Fruit fly (Drosophila melanogaster) whole organism, embryonic: ENCODE results near the gene comm.

ENCODE experiments used
- Adf1 ChIP-seq: fragments of 200-800 bp; sonication (Bioruptor generic); IDR thresholded peaks from 2 replicates; pipeline ENCODE4 v1.3.6; 2022; ENCODE audit warnings: missing biosample characterization, missing genetic modification characterization
- Atf6 ChIP-seq: fragments of 200-800 bp; sonication (Bioruptor generic); IDR thresholded peaks from 2 replicates; pipeline ENCODE4 v1.3.6; 2022; ENCODE audit warnings: missing biosample characterization, missing genetic modification characterization
- Blimp-1 ChIP-seq: fragments of 200-800 bp; sonication (Bioruptor generic); optimal IDR thresholded peaks from 3 replicates; lab custom pipeline; 2018; ENCODE audit warnings: missing biosample characterization, missing genetic modification characterization, mild to moderate bottlenecking, moderate library complexity, missing genetic modification reagents
- CG15269 ChIP-seq: fragments of 200-800 bp; sonication (Bioruptor generic); optimal IDR thresholded peaks from 2 replicates; lab custom pipeline; 2018; ENCODE audit warnings: missing biosample characterization, mild to moderate bottlenecking, missing genetic modification characterization, moderate library complexity
- CG1529 ChIP-seq: fragments of 200-800 bp; sonication (Bioruptor generic); optimal IDR thresholded peaks from 3 replicates; lab custom pipeline; 2018; ENCODE audit warnings: missing biosample characterization, missing genetic modification characterization
- CG15696 ChIP-seq: fragments of 200-800 bp; sonication (Bioruptor generic); optimal IDR thresholded peaks from 2 replicates; lab custom pipeline; 2019; ENCODE audit warnings: missing biosample characterization, mild to moderate bottlenecking, missing genetic modification characterization, moderate library complexity
- CG18599 ChIP-seq: fragments of 200-800 bp; sonication (Bioruptor generic); optimal IDR thresholded peaks from 3 replicates; lab custom pipeline; 2017; ENCODE audit warnings: missing biosample characterization, missing genetic modification characterization, mild to moderate bottlenecking, moderate library complexity, missing genetic modification reagents
- CG2199 ChIP-seq: fragments of 200-800 bp; sonication (Bioruptor generic); IDR thresholded peaks from 3 replicates; pipeline ENCODE4 v1.3.6; 2022; ENCODE audit warnings: missing biosample characterization, missing genetic modification characterization
- CG2678 ChIP-seq: fragments of 200-800 bp; sonication (Bioruptor generic); optimal IDR thresholded peaks from 3 replicates; lab custom pipeline; 2019; ENCODE audit warnings: missing biosample characterization, mild to moderate bottlenecking, missing genetic modification characterization, moderate library complexity
- CG2712 ChIP-seq: fragments of 200-800 bp; optimal IDR thresholded peaks from 3 replicates; lab custom pipeline; 2019; ENCODE audit warnings: missing biosample characterization, mild to moderate bottlenecking, missing genetic modification characterization, moderate library complexity
- CG31365 ChIP-seq: fragments of 200-800 bp; sonication (Bioruptor generic); optimal IDR thresholded peaks from 2 replicates; lab custom pipeline; 2018; ENCODE audit warnings: missing biosample characterization, mild to moderate bottlenecking, missing genetic modification characterization
- CG33213 ChIP-seq: fragments of 200-800 bp; sonication (Bioruptor generic); optimal IDR thresholded peaks from 3 replicates; lab custom pipeline; 2016; ENCODE audit warnings: missing biosample characterization, missing genetic modification characterization
- CG4360 ChIP-seq: fragments of 200-800 bp; sonication (Bioruptor generic); IDR thresholded peaks from 2 replicates; pipeline ENCODE4 v1.3.6; 2022; ENCODE audit warnings: missing biosample characterization, missing genetic modification characterization
- CG6654 ChIP-seq: fragments of 200-800 bp; sonication (Bioruptor generic); optimal IDR thresholded peaks from 2 replicates; lab custom pipeline; 2017; ENCODE audit warnings: missing biosample characterization, mild to moderate bottlenecking, missing genetic modification characterization
- CG7271 ChIP-seq: fragments of 200-800 bp; sonication (Bioruptor generic); optimal IDR thresholded peaks from 2 replicates; lab custom pipeline; 2018; ENCODE audit warnings: missing biosample characterization, mild to moderate bottlenecking, missing genetic modification characterization, moderate library complexity
- CG7556 ChIP-seq: fragments of 200-800 bp; sonication (Bioruptor generic); optimal IDR thresholded peaks from 2 replicates; lab custom pipeline; 2017; ENCODE audit warnings: missing biosample characterization, mild to moderate bottlenecking, missing genetic modification characterization
- CG8388 ChIP-seq: fragments of 200-800 bp; sonication (Bioruptor generic); optimal IDR thresholded peaks from 2 replicates; lab custom pipeline; 2019; ENCODE audit warnings: missing biosample characterization, mild to moderate bottlenecking, missing genetic modification characterization, moderate library complexity
- CG9215 ChIP-seq: fragments of 200-800 bp; sonication (Bioruptor generic); IDR thresholded peaks from 2 replicates; pipeline ENCODE4 v1.3.6; 2022; ENCODE audit warnings: missing biosample characterization, missing genetic modification characterization
- CG9817 ChIP-seq: fragments of 200-800 bp; sonication (Bioruptor generic); optimal IDR thresholded peaks from 2 replicates; lab custom pipeline; 2018; ENCODE audit warnings: missing biosample characterization, mild to moderate bottlenecking, missing genetic modification characterization, moderate library complexity
- CG9932 ChIP-seq: fragments of 200-800 bp; sonication (Bioruptor generic); IDR thresholded peaks from 2 replicates; pipeline ENCODE4 v1.3.6; 2022; ENCODE audit warnings: missing biosample characterization, missing genetic modification characterization
- CkIIα-i1 ChIP-seq: fragments of 200-800 bp; sonication (Bioruptor generic); IDR thresholded peaks from 2 replicates; pipeline ENCODE4 v1.3.6; 2022; ENCODE audit warnings: missing biosample characterization, missing genetic modification characterization
- Ets65A ChIP-seq: fragments of 200-800 bp; sonication (Bioruptor generic); peaks from one replicate; lab custom pipeline; 2016; ENCODE audit warnings: missing biosample characterization, missing genetic modification characterization
- HHEX ChIP-seq: fragments of 200-800 bp; sonication (Bioruptor generic); optimal IDR thresholded peaks from 3 replicates; lab custom pipeline; 2017; ENCODE audit warnings: missing biosample characterization, mild to moderate bottlenecking, missing genetic modification characterization, missing genetic modification reagents
- Hr3 ChIP-seq: fragments of 200-800 bp; sonication (Bioruptor generic); optimal IDR thresholded peaks from 3 replicates; lab custom pipeline; 2016; ENCODE audit warnings: missing biosample characterization, missing genetic modification characterization
- Hr51 ChIP-seq, 2 experiments: fragments of 200-800 bp; sonication (Bioruptor generic); optimal IDR thresholded peaks; 2 replicates in 1 of 2; 3 replicates in 1 of 2; lab custom pipeline; 2016 to 2018; ENCODE audit warnings: missing biosample characterization in 2 of 2, missing genetic modification characterization in 2 of 2, mild to moderate bottlenecking in 1 of 2, moderate library complexity in 1 of 2
- MTF-1 ChIP-seq: fragments of 200-800 bp; sonication (Bioruptor generic); optimal IDR thresholded peaks from 2 replicates; lab custom pipeline; 2018; ENCODE audit warnings: missing biosample characterization, mild to moderate bottlenecking, missing genetic modification characterization, borderline replicate concordance
- Sox102F ChIP-seq: fragments of 200-800 bp; sonication (Bioruptor generic); optimal IDR thresholded peaks from 2 replicates; lab custom pipeline; 2018; ENCODE audit warnings: missing biosample characterization, mild to moderate bottlenecking, missing genetic modification characterization, moderate library complexity
- ap ChIP-seq: fragments of 200-800 bp; sonication (Bioruptor generic); IDR thresholded peaks from 2 replicates; pipeline ENCODE4 v1.3.6; 2022; ENCODE audit warnings: missing biosample characterization, missing genetic modification characterization
- ase ChIP-seq: fragments of 200-800 bp; sonication (Bioruptor generic); IDR thresholded peaks from 3 replicates; pipeline ENCODE4 v1.3.6; 2022; ENCODE audit warnings: missing biosample characterization, missing genetic modification characterization
- bsh ChIP-seq, 2 experiments: fragments of 200-800 bp; sonication (Bioruptor generic); optimal IDR thresholded peaks; 2 replicates each; lab custom pipeline; 2017 to 2018; ENCODE audit warnings: mild to moderate bottlenecking in 2 of 2, missing biosample characterization in 2 of 2, missing genetic modification characterization in 2 of 2, moderate library complexity in 1 of 2
- cad ChIP-seq: fragments of >200 bp; optimal IDR thresholded peaks from 2 replicates; lab custom pipeline; 2017; ENCODE audit warnings: missing biosample characterization, missing genetic modification characterization
- ci ChIP-seq: fragments of 200-800 bp; sonication (Bioruptor generic); IDR thresholded peaks from 3 replicates; pipeline ENCODE4 v1.3.6; 2022; ENCODE audit warnings: missing biosample characterization, missing genetic modification characterization
- gcm2 ChIP-seq: fragments of 200-800 bp; sonication (Bioruptor generic); optimal IDR thresholded peaks from 2 replicates; lab custom pipeline; 2016; ENCODE audit warnings: missing biosample characterization, missing genetic modification characterization
- gem ChIP-seq: fragments of 200-800 bp; sonication (Bioruptor generic); optimal IDR thresholded peaks from 2 replicates; lab custom pipeline; 2019; ENCODE audit warnings: missing biosample characterization, mild to moderate bottlenecking, missing genetic modification characterization, moderate library complexity
- mld ChIP-seq: fragments of 200-800 bp; sonication (Bioruptor generic); IDR thresholded peaks from 3 replicates; pipeline ENCODE4 v1.3.6; 2022; ENCODE audit warnings: missing biosample characterization, missing genetic modification characterization; ENCODE audit not compliant: partially characterized antibody
- pan ChIP-seq, 4 experiments: fragments of >200 bp in 3 of 4; fragments of 200-800 bp in 1 of 4; sonication (Bioruptor generic) in 1 of 4; optimal IDR thresholded peaks in 3 of 4; IDR thresholded peaks in 1 of 4; 2 replicates each; pipeline versions ENCODE4 v1.3.6 to Lab custom; 2017 to 2022; ENCODE audit warnings: missing biosample characterization in 2 of 4, missing genetic modification characterization in 2 of 4, mixed read lengths in 1 of 4
- phol ChIP-seq: fragments of 200-800 bp; sonication (Bioruptor generic); optimal IDR thresholded peaks from 3 replicates; lab custom pipeline; 2018; ENCODE audit warnings: missing biosample characterization, mild to moderate bottlenecking, missing genetic modification characterization, moderate library complexity
- sens ChIP-seq: fragments of 200-800 bp; sonication (Bioruptor generic); peaks from one replicate; lab custom pipeline; 2016; ENCODE audit warnings: missing biosample characterization, missing genetic modification characterization
- shn ChIP-seq: fragments of 200-800 bp; sonication (Bioruptor generic); optimal IDR thresholded peaks from 3 replicates; lab custom pipeline; 2016; ENCODE audit warnings: missing biosample characterization, missing genetic modification characterization
- sim ChIP-seq: fragments of 200-800 bp; sonication (Bioruptor generic); IDR thresholded peaks from 2 replicates; pipeline ENCODE4 v1.3.6; 2022; ENCODE audit warnings: missing biosample characterization, missing genetic modification characterization
- slp2 ChIP-seq: fragments of 200-800 bp; sonication (Bioruptor generic); optimal IDR thresholded peaks from 2 replicates; lab custom pipeline; 2016; ENCODE audit warnings: missing biosample characterization, missing genetic modification characterization
- tll ChIP-seq, 2 experiments: fragments of 200-800 bp in 1 of 2; fragments of >200 bp in 1 of 2; sonication (Bioruptor generic) in 1 of 2; optimal IDR thresholded peaks; 2 replicates each; lab custom pipeline; 2017 to 2019; ENCODE audit warnings: missing biosample characterization in 2 of 2, missing genetic modification characterization in 2 of 2, mild to moderate bottlenecking in 1 of 2, moderate library complexity in 1 of 2
- twi ChIP-seq: fragments of 200-800 bp; optimal IDR thresholded peaks from 2 replicates; lab custom pipeline; 2019; ENCODE audit warnings: missing biosample characterization, mild to moderate bottlenecking, missing genetic modification characterization, moderate library complexity
- unc-4 ChIP-seq: fragments of 200-800 bp; sonication (Bioruptor generic); IDR thresholded peaks from 2 replicates; pipeline ENCODE4 v1.3.6; 2022; ENCODE audit warnings: missing biosample characterization, missing genetic modification characterization; ENCODE audit not compliant: partially characterized antibody
- vvl ChIP-seq: fragments of 200-800 bp; sonication (Bioruptor generic); IDR thresholded peaks from 2 replicates; pipeline ENCODE4 v1.3.6; 2022; ENCODE audit warnings: missing biosample characterization, missing genetic modification characterization
- zen ChIP-seq: fragments of 200-800 bp; sonication (Bioruptor generic); optimal IDR thresholded peaks from 3 replicates; lab custom pipeline; 2018; ENCODE audit warnings: missing biosample characterization, mild to moderate bottlenecking, missing genetic modification characterization, moderate library complexity
- zfh2 ChIP-seq: fragments of 200-800 bp; sonication (Bioruptor generic); optimal IDR thresholded peaks from 2 replicates; lab custom pipeline; 2016; ENCODE audit warnings: missing biosample characterization, missing genetic modification characterization

comm gene

DNA sequence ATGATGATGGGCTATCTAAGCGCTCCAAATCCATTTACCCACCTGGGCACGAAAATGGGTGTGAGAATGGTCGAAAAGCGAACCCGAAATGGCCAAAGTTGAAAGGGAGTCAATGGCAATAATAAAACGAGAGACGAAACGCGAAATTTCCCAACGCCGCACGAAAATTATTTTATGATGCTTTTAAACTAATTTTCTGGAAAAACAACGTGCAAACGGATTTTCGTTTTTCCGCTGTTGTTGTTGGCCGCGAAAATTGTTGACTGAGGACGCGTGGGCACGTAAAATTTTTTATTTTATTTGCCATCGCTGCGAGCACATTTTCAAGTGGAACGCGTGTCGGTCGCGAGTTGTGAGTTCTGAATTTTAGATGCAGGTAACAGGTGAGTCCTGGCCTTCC is 17.1 kb downstream of the comm start:
- TF ChIP-seq tll (GFP tag; optimal IDR thresholded peaks at IDR 0.05; lab: Kevin White, UChicago) (peak in 1 of 2 experiments; percentile 79), zen (peak; percentile 16), CG4360 (GFP tag; lab: Robert Waterston, UW) (peak; percentile 65; the same call in 1 of the 2 replicates), CG1529 (no peak), cad (peak; percentile 88)

dm6 chr3L:15710125-15710524 is 18.1 kb downstream of the comm start:
- TF ChIP-seq ap (GFP tag; lab: Robert Waterston, UW) (no peak), mld (GFP tag; lab: Robert Waterston, UW) (no peak), unc-4 (GFP tag; lab: Robert Waterston, UW) (no peak), Ets65A (GFP tag; lab: Kevin White, UChicago) (peak; percentile 28), twi (tag; lab: Kevin White, UChicago) (peak; percentile 90), HHEX (GFP tag; lab: Kevin White, UChicago) (no peak), CG15269 (tag; lab: Kevin White, UChicago) (no peak), CG2199 (GFP tag; lab: Robert Waterston, UW) (peak; percentile 70; the same call in 2 of the 3 replicates), vvl (GFP tag; lab: Robert Waterston, UW) (no peak), CG4360 (GFP tag; lab: Robert Waterston, UW) (peak; percentile 9; the same call in 1 of the 2 replicates), Adf1 (no peak)

- no peak for TF ChIP-seq pan (optimal IDR thresholded peaks at IDR 0.05; lab: Kevin White, UChicago)
- TF ChIP-seq pan (GFP tag; optimal IDR thresholded peaks at IDR 0.05 in 1 of 2, IDR thresholded peaks at IDR 0.05 in 1 of 2): no peak
- TF ChIP-seq Hr51 (GFP tag; optimal IDR thresholded peaks at IDR 0.05; lab: Kevin White, UChicago): no peak
- no peak for TF ChIP-seq bsh (GFP tag; optimal IDR thresholded peaks at IDR 0.05; lab: Kevin White, UChicago)
- TF ChIP-seq sens (GFP tag; lab: Kevin White, UChicago): no peak
- no peak for TF ChIP-seq CG6654 (GFP tag; lab: Kevin White, UChicago)
- TF ChIP-seq CG7556 (GFP tag; lab: Kevin White, UChicago): peak; percentile 2
- TF ChIP-seq gcm2: no peak
- peak; percentile 35 for TF ChIP-seq CG2678
- no peak for TF ChIP-seq CG9932 (GFP tag; lab: Robert Waterston, UW)
- TF ChIP-seq gem (tag; lab: Kevin White, UChicago): peak; percentile 25
- TF ChIP-seq MTF-1 (GFP tag; lab: Kevin White, UChicago): no peak
- peak; percentile 3 for TF ChIP-seq CG2712
- no peak for TF ChIP-seq CG8388 (GFP tag; lab: Kevin White, UChicago)
- no peak for TF ChIP-seq CG7271 (tag; lab: Kevin White, UChicago)
- no peak for TF ChIP-seq CG18599 (GFP tag; lab: Kevin White, UChicago)
- TF ChIP-seq ci (GFP tag; lab: Robert Waterston, UW): no peak
- no peak for TF ChIP-seq shn (GFP tag; lab: Kevin White, UChicago)
- TF ChIP-seq CkIIα-i1: no peak
- TF ChIP-seq Hr3: no peak
- peak; percentile 9 for TF ChIP-seq Sox102F (GFP tag; lab: Kevin White, UChicago)
- TF ChIP-seq Atf6 (GFP tag; lab: Robert Waterston, UW): no peak
- no peak for TF ChIP-seq zfh2 (GFP tag; lab: Kevin White, UChicago)
- TF ChIP-seq sim (GFP tag; lab: Robert Waterston, UW): no peak
- no peak for TF ChIP-seq ase (GFP tag; lab: Robert Waterston, UW)
- no peak for TF ChIP-seq CG33213
- no peak for TF ChIP-seq CG31365 (tag; lab: Kevin White, UChicago)
- TF ChIP-seq CG9215 (GFP tag; lab: Robert Waterston, UW): no peak
- no peak for TF ChIP-seq CG9817 (tag; lab: Kevin White, UChicago)
- peak; percentile 4 for TF ChIP-seq Blimp-1 (GFP tag; lab: Kevin White, UChicago)
- no peak for TF ChIP-seq CG15696 (tag; lab: Kevin White, UChicago)
- TF ChIP-seq slp2: no peak
- TF ChIP-seq phol: peak; percentile 14
Measured at dm6 chr3L:15708579-15708978, 19.7 kb downstream of the comm start.
